Worm (Caenorhabditis elegans) whole organism, young adult: ENCODE measurements around the gene Y56A3A.6.

Source experiments
- F55B11.4 ChIP-seq: sonication (generic microtip); optimal IDR thresholded peaks from 2 replicates; lab custom pipeline; 2016; ENCODE audit warnings: missing compliant biosample characterization, missing genetic modification characterization, borderline replicate concordance; ENCODE audit not compliant: insufficient read depth
- T26A5.8 ChIP-seq: sonication (generic microtip); optimal IDR thresholded peaks from 2 replicates; lab custom pipeline; 2016; ENCODE audit warnings: missing genetic modification characterization, missing compliant biosample characterization
- Y53G8AR.9 ChIP-seq: fragments of 200-800 bp; sonication (Bioruptor generic); conservative IDR thresholded peaks from 2 replicates; pipeline ENCODE4 v1.3.6; 2022; ENCODE audit warnings: missing genetic modification reagents, missing genetic modification characterization, missing compliant biosample characterization
- ekl-4 ChIP-seq: fragments of 200-800 bp; sonication (Bioruptor generic); IDR thresholded peaks from 2 replicates; pipeline ENCODE4 v1.3.6; 2022; ENCODE audit warnings: missing genetic modification reagents, missing genetic modification characterization, missing compliant biosample characterization
- sea-2 ChIP-seq: fragments of 200-800 bp; sonication (Bioruptor generic); IDR thresholded peaks from 2 replicates; pipeline ENCODE4 v1.3.6; 2022; ENCODE audit warnings: missing genetic modification characterization, missing compliant biosample characterization
- unc-62 ChIP-seq: fragments of 150-350 bp; optimal IDR thresholded peaks from 2 replicates; lab custom pipeline; 2014; ENCODE audit warnings: missing biosample characterization, missing genetic modification reagents, missing genetic modification characterization
- ztf-6 ChIP-seq: fragments of 200-800 bp; sonication (Bioruptor generic); IDR thresholded peaks from 2 replicates; pipeline ENCODE4 v1.3.6; 2022; ENCODE audit warnings: missing genetic modification reagents, missing genetic modification characterization, missing compliant biosample characterization

DNA sequence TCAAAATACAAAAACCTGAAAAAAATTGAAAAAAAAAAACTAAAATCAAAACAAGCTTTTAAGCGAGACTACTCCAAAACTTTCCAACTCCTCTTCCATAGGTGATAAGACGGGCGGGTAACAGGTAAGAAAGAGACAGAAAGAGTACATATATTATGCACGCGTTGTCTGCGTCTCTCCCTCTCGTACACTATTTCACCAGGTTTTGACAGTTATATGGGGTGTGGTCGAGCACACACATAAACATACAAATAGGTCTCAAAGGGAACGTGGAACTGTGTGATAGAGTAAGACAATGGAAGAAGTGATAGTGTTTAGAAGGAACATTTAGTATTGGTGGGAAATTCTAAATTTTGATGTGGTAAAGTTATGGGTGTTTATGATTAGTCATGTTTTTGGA is 2.9 kb upstream of the Y56A3A.6 start:
- TF ChIP-seq sea-2 (GFP tag; lab: Robert Waterston, UW), result no peak
- TF ChIP-seq Y53G8AR.9 (GFP tag; lab: Robert Waterston, UW), result no peak
- no peak for TF ChIP-seq T26A5.8 (tag; lab: Kevin White, UChicago)
- TF ChIP-seq unc-62 (GFP tag; lab: Kevin White, UChicago), result peak; percentile 49
- TF ChIP-seq ztf-6 (GFP tag; lab: Robert Waterston, UW), result no peak
- no peak for TF ChIP-seq F55B11.4 (tag; lab: Kevin White, UChicago)
- TF ChIP-seq ekl-4 (GFP tag; lab: Robert Waterston, UW), result no peak
